Fruit fly (Drosophila melanogaster): ENCODE measurements around the gene Prestin.

The Prestin gene

DNA sequence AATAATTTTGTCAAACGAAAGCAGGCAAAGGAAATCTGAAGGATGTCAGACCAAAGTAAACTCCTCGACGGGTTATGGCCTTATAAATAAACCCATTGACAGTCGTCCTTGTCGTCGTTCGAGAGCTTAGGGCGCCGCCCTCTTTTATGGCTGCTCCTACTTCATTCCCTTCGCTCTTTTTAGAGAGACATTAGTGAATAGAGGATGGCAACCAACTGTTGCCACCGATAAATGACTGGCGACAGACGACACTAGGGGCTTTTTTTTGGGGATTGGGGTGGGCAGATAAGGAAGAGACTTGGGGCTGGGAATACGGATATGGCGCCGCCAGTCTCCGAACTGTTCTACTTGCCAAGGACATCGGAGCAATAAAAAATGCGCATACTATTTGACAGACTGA lies 34.8 kb upstream of the Prestin start:
- TF ChIP-seq CG16779 (GFP tag; IDR thresholded peaks at IDR 0.05), result no peak
- no peak for TF ChIP-seq hb (GFP tag; IDR thresholded peaks at IDR 0.05; ENCODE audit: partially characterized antibody)
- TF ChIP-seq Kr (GFP tag; optimal IDR thresholded peaks at IDR 0.05), result no peak
- no peak for TF ChIP-seq CG8924 (tag; optimal IDR thresholded peaks at IDR 0.05)
- TF ChIP-seq CG14667 (GFP tag; IDR thresholded peaks at IDR 0.05), result no peak
- TF ChIP-seq scrt (GFP tag; optimal IDR thresholded peaks at IDR 0.05), result peak; percentile 88
- TF ChIP-seq CG13894 (tag; optimal IDR thresholded peaks at IDR 0.05), result peak; percentile 81
- TF ChIP-seq ERR (GFP tag; optimal IDR thresholded peaks at IDR 0.05), result no peak
- TF ChIP-seq Ssrp (tag; optimal IDR thresholded peaks at IDR 0.05), result no peak
- peak; percentile 49 for TF ChIP-seq abd-A (tag; optimal IDR thresholded peaks at IDR 0.05)
- no peak for TF ChIP-seq Blimp-1 (GFP tag; optimal IDR thresholded peaks at IDR 0.05)

DNA sequence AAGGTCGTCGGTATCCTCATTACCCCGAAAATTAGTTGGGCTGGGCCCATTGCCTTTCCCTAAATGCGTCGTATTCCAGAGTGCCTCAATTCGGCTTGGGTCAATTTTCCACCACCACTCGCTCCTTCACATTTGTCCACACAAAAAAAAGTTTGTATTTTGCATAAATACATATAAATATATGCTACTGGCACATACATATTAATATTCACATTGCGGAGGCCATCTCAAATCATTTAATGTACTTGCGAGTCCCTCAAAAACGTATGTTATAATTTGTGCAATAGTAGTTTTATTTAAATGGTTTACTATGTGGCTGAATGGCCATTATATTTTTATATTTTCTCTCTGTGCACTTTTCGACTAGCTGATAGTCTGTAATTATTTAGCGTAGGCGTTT lies 34.0 kb upstream of the Prestin start:
- TF ChIP-seq Deaf1 (tag; optimal IDR thresholded peaks at IDR 0.05) (no peak), Pdp1 (GFP tag; optimal IDR thresholded peaks at IDR 0.05) (peak in 1 of 2 experiments; percentile 7), CG15514 (GFP tag; optimal IDR thresholded peaks at IDR 0.05) (peak; percentile 26), Dbx (GFP tag; IDR thresholded peaks at IDR 0.05) (peak; percentile 54; the same call in 2 of the 3 replicates), CG2120 (GFP tag; optimal IDR thresholded peaks at IDR 0.05) (peak; percentile 67), lmd (GFP tag; IDR thresholded peaks at IDR 0.05) (peak; percentile 17; the same call in 1 of the 2 replicates), dysf (GFP tag; IDR thresholded peaks at IDR 0.05) (peak; percentile 31; the same call in 1 of the 3 replicates), gem (tag; optimal IDR thresholded peaks at IDR 0.05) (peak; percentile 65), CG15269 (tag; optimal IDR thresholded peaks at IDR 0.05) (peak; percentile 53), Ada2b (GFP tag; IDR thresholded peaks at IDR 0.05) (peak; percentile 7; the same call in 1 of the 2 replicates), HLH4C (GFP tag; IDR thresholded peaks at IDR 0.05; ENCODE audit: partially characterized antibody) (no peak), ase (GFP tag; IDR thresholded peaks at IDR 0.05) (no peak), dati (GFP tag; IDR thresholded peaks at IDR 0.05) (no peak), phol (tag; optimal IDR thresholded peaks at IDR 0.05) (peak; percentile 17), slbo (GFP tag; IDR thresholded peaks at IDR 0.05) (peak; percentile 33; the same call in 1 of the 2 replicates), klu (GFP tag; IDR thresholded peaks at IDR 0.05) (no peak), repo (GFP tag; optimal IDR thresholded peaks at IDR 0.05) (no peak), CG13424 (tag; optimal IDR thresholded peaks at IDR 0.05) (peak; percentile 21), CG13296 (GFP tag; optimal IDR thresholded peaks at IDR 0.05) (no peak), Mad (GFP tag; optimal IDR thresholded peaks at IDR 0.05) (no peak), Hmr (GFP tag; optimal IDR thresholded peaks at IDR 0.05) (peak; percentile 50), CG17361 (GFP tag; IDR thresholded peaks at IDR 0.05) (0 out of 3 replicates have a peak, but pooled peaks have one; percentile 15), Sox102F (GFP tag; optimal IDR thresholded peaks at IDR 0.05) (peak; percentile 46), CG13775 (GFP tag; optimal IDR thresholded peaks at IDR 0.05) (peak; percentile 12), Hr51 (GFP tag; optimal IDR thresholded peaks at IDR 0.05) (peak in 1 of 2 experiments; percentile 35), Med (GFP tag) (peak; percentile 79), Ravus (GFP tag; IDR thresholded peaks at IDR 0.05) (no peak), CG18599 (GFP tag; optimal IDR thresholded peaks at IDR 0.05) (peak; percentile 48), dpn (GFP tag; optimal IDR thresholded peaks at IDR 0.05) (peak in 1 of 2 experiments; percentile 7), CG12659 (GFP tag; optimal IDR thresholded peaks at IDR 0.05) (peak; percentile 10), ind (GFP tag; optimal IDR thresholded peaks at IDR 0.05) (peak; percentile 24), hb (GFP tag; IDR thresholded peaks at IDR 0.05; ENCODE audit: partially characterized antibody) (no peak), sob (GFP tag; IDR thresholded peaks at IDR 0.05) (peak; percentile 24; the same call in 1 of the 2 replicates), CG12155 (GFP tag; optimal IDR thresholded peaks at IDR 0.05) (peak; percentile 10), CG9727 (GFP tag; optimal IDR thresholded peaks at IDR 0.05) (peak; percentile 29), Aef1 (GFP tag; IDR thresholded peaks at IDR 0.05) (no peak), CG2678 (tag; optimal IDR thresholded peaks at IDR 0.05) (peak; percentile 63), maf-S (GFP tag; optimal IDR thresholded peaks at IDR 0.05) (no peak), jing (GFP tag; optimal IDR thresholded peaks at IDR 0.05) (no peak)
